Fruit fly (Drosophila melanogaster): ENCODE measurements around the gene CG9917.

Gene CG9917

dm6 chrX:16332615-16333288 is 9.7 kb upstream of the CG9917 start (continued):
- TF ChIP-seq MBD-R2 (GFP tag; IDR thresholded peaks at IDR 0.05) (peak; percentile 74; the same call in 1 of the 2 replicates), Hr51 (GFP tag; optimal IDR thresholded peaks at IDR 0.05) (peak; percentile 95 to 97), CG5953 (GFP tag; IDR thresholded peaks at IDR 0.05) (peak; percentile 63; the same call in 1 of the 2 replicates), CG9817 (tag; optimal IDR thresholded peaks at IDR 0.05) (peak; percentile 94), CG4328 (GFP tag; optimal IDR thresholded peaks at IDR 0.05) (peak; percentile 96), oc (tag; optimal IDR thresholded peaks at IDR 0.05) (peak; percentile 91), luna (GFP tag; optimal IDR thresholded peaks at IDR 0.05) (peak; percentile 87), CG2129 (GFP tag; IDR thresholded peaks at IDR 0.05; ENCODE audit: partially characterized antibody) (no peak), HLH4C (GFP tag; IDR thresholded peaks at IDR 0.05; ENCODE audit: partially characterized antibody) (no peak), exex (tag; optimal IDR thresholded peaks at IDR 0.05) (peak; percentile 89), Mad (GFP tag; optimal IDR thresholded peaks at IDR 0.05) (peak; percentile 94), CG10979 (tag; optimal IDR thresholded peaks at IDR 0.05) (peak; percentile 97), Atf3 (GFP tag; optimal IDR thresholded peaks at IDR 0.05) (peak; percentile 90), tap (tag; optimal IDR thresholded peaks at IDR 0.05) (peak; percentile 94), her (GFP tag; optimal IDR thresholded peaks at IDR 0.05) (peak; percentile 91), pita (GFP tag; optimal IDR thresholded peaks at IDR 0.05) (no peak), Mrtf (GFP tag; IDR thresholded peaks at IDR 0.05) (peak; percentile 90), CG12744 (GFP tag; optimal IDR thresholded peaks at IDR 0.05) (peak; percentile 91), CG13624 (GFP tag; optimal IDR thresholded peaks at IDR 0.05) (peak; percentile 96), gro (GFP tag; optimal IDR thresholded peaks at IDR 0.05) (peak; percentile 97), CG1529 (GFP tag; optimal IDR thresholded peaks at IDR 0.05) (peak; percentile 95), CG10366 (GFP tag; IDR thresholded peaks at IDR 0.05) (peak; percentile 85), rib (GFP tag; IDR thresholded peaks at IDR 0.05) (peak; percentile 87), so (GFP tag; IDR thresholded peaks at IDR 0.05) (peak; percentile 94), tll (GFP tag; optimal IDR thresholded peaks at IDR 0.05) (peak in 1 of 2 experiments; percentile 48), CTCF (GFP tag; optimal IDR thresholded peaks at IDR 0.05) (peak; percentile 67), CG13123 (GFP tag; optimal IDR thresholded peaks at IDR 0.05) (peak; percentile 88), pho (GFP tag; optimal IDR thresholded peaks at IDR 0.05) (peak; percentile 94), sr (GFP tag; IDR thresholded peaks at IDR 0.05) (no peak; the same call in 2 of the 3 replicates), twi (tag; optimal IDR thresholded peaks at IDR 0.05) (peak; percentile 94), bsh (GFP tag; optimal IDR thresholded peaks at IDR 0.05) (peak; percentile 92 to 97), salm (tag; optimal IDR thresholded peaks at IDR 0.05) (peak; percentile 94), mam (GFP tag; optimal IDR thresholded peaks at IDR 0.05) (peak; percentile 95), ttk (GFP tag; IDR thresholded peaks at IDR 0.05) (peak; percentile 90), CG12942 (GFP tag; optimal IDR thresholded peaks at IDR 0.05) (peak; percentile 89), dmrt11E (tag; optimal IDR thresholded peaks at IDR 0.05) (peak; percentile 96), HLHmδ (GFP tag; optimal IDR thresholded peaks at IDR 0.05) (peak; percentile 57), jumu (GFP tag; optimal IDR thresholded peaks at IDR 0.05) (peak; percentile 95), Mes4 (GFP tag; optimal IDR thresholded peaks at IDR 0.05) (peak; percentile 96), bbx (GFP tag; IDR thresholded peaks at IDR 0.05; ENCODE audit: partially characterized antibody) (no peak), Gsc (GFP tag; IDR thresholded peaks at IDR 0.05) (no peak), dysf (GFP tag; IDR thresholded peaks at IDR 0.05) (peak; percentile 96), Jarid2 (GFP tag; optimal IDR thresholded peaks at IDR 0.05) (peak; percentile 83), gcm2 (GFP tag; optimal IDR thresholded peaks at IDR 0.05) (peak; percentile 86), nerfin-1 (tag; optimal IDR thresholded peaks at IDR 0.05) (peak; percentile 95), CG9727 (GFP tag; optimal IDR thresholded peaks at IDR 0.05) (peak; percentile 98), Ets65A (GFP tag) (peak; percentile 99), CG4282 (GFP tag; optimal IDR thresholded peaks at IDR 0.05) (peak; percentile 70), Tbp (GFP tag; optimal IDR thresholded peaks at IDR 0.05) (no peak), Dek (tag; optimal IDR thresholded peaks at IDR 0.05) (peak; percentile 96)
